Worm (Caenorhabditis elegans): ENCODE results near the gene fbxb-77.
"Not testable (repeated sequence)": the region's sequence is repeated elsewhere in the genome, so short reads cannot be mapped to it uniquely, and the experiment has no call there.

ce11 chrIV:4784687-4785086, 28.7 kb upstream of the fbxb-77 start:
- not testable (repeated sequence) for TF ChIP-seq unc-62 (GFP tag; optimal IDR thresholded peaks at IDR 0.05 in 1 of 2); unc-62 (tag; optimal IDR thresholded peaks at IDR 0.05); fkh-10 (GFP tag; optimal IDR thresholded peaks at IDR 0.05); nhr-237 (tag; optimal IDR thresholded peaks at IDR 0.05); daf-12 (tag; optimal IDR thresholded peaks at IDR 0.05); rbr-2 (tag; optimal IDR thresholded peaks at IDR 0.05); ceh-82 (tag; optimal IDR thresholded peaks at IDR 0.05); daf-16 (GFP tag; optimal IDR thresholded peaks at IDR 0.05); daf-16 (tag; optimal IDR thresholded peaks at IDR 0.05); nhr-76 (tag; optimal IDR thresholded peaks at IDR 0.05); unc-39 (tag; optimal IDR thresholded peaks at IDR 0.05)
- 0 out of 2 replicates have a peak, but pooled peaks have one; percentile 10 for TF ChIP-seq snpc-1.2 (GFP tag; IDR thresholded peaks at IDR 0.05)
